Fruit fly (Drosophila melanogaster) whole organism, embryonic: ENCODE measurements around the gene CG4577.

Experiments used
- Aef1 ChIP-seq: fragments of 200-800 bp; sonication (Bioruptor generic); IDR thresholded peaks from 3 replicates; pipeline ENCODE4 v1.3.6; 2022; ENCODE audit warnings: missing biosample characterization, missing genetic modification characterization
- Awh ChIP-seq: fragments of 200-800 bp; sonication (Bioruptor generic); IDR thresholded peaks from 2 replicates; pipeline ENCODE4, ENCODE4 v1.3.6; 2022; ENCODE audit warnings: missing biosample characterization, missing genetic modification characterization
- Bgb ChIP-seq: fragments of 200-800 bp; sonication (Bioruptor generic); IDR thresholded peaks from 2 replicates; pipeline ENCODE4 v1.3.6; 2022; ENCODE audit warnings: missing biosample characterization, missing genetic modification characterization; ENCODE audit not compliant: partially characterized antibody
- CG13296 ChIP-seq: fragments of 200-800 bp; sonication (Bioruptor generic); optimal IDR thresholded peaks from 3 replicates; lab custom pipeline; 2018; ENCODE audit warnings: missing biosample characterization, mild to moderate bottlenecking, missing genetic modification characterization
- CG13624 ChIP-seq: fragments of 200-800 bp; sonication (Bioruptor generic); optimal IDR thresholded peaks from 2 replicates; lab custom pipeline; 2016; ENCODE audit warnings: missing biosample characterization, missing genetic modification characterization
- CG13894 ChIP-seq: fragments of 200-800 bp; sonication (Bioruptor generic); optimal IDR thresholded peaks from 3 replicates; lab custom pipeline; 2018; ENCODE audit warnings: missing biosample characterization, mild to moderate bottlenecking, missing genetic modification characterization, moderate library complexity
- CG15011 ChIP-seq: fragments of 200-800 bp; sonication (Bioruptor generic); optimal IDR thresholded peaks from 3 replicates; lab custom pipeline; 2018; ENCODE audit warnings: missing biosample characterization, mild to moderate bottlenecking, missing genetic modification characterization
- CG15514 ChIP-seq: fragments of 200-800 bp; sonication (Bioruptor generic); optimal IDR thresholded peaks from 3 replicates; lab custom pipeline; 2017; ENCODE audit warnings: missing biosample characterization, missing genetic modification characterization, mild to moderate bottlenecking, moderate library complexity, missing genetic modification reagents
- CG16863 ChIP-seq: fragments of 200-800 bp; sonication (Bioruptor generic); optimal IDR thresholded peaks from 3 replicates; lab custom pipeline; 2016; ENCODE audit warnings: missing biosample characterization, missing genetic modification characterization
- CG17612 ChIP-seq: fragments of 200-800 bp; sonication (Bioruptor generic); IDR thresholded peaks from 2 replicates; pipeline ENCODE4 v1.3.6; 2022; ENCODE audit warnings: missing biosample characterization, missing genetic modification characterization
- CG1792 ChIP-seq: fragments of 200-800 bp; sonication (Bioruptor generic); optimal IDR thresholded peaks from 2 replicates; lab custom pipeline; 2016; ENCODE audit warnings: missing biosample characterization, missing genetic modification characterization
- CG18599 ChIP-seq: fragments of 200-800 bp; sonication (Bioruptor generic); optimal IDR thresholded peaks from 3 replicates; lab custom pipeline; 2017; ENCODE audit warnings: missing biosample characterization, missing genetic modification characterization, mild to moderate bottlenecking, moderate library complexity, missing genetic modification reagents
- CG31365 ChIP-seq: fragments of 200-800 bp; sonication (Bioruptor generic); optimal IDR thresholded peaks from 2 replicates; lab custom pipeline; 2018; ENCODE audit warnings: missing biosample characterization, mild to moderate bottlenecking, missing genetic modification characterization
- CG3995 ChIP-seq: fragments of 200-800 bp; sonication (Bioruptor generic); optimal IDR thresholded peaks from 3 replicates; lab custom pipeline; 2016; ENCODE audit warnings: missing biosample characterization, missing genetic modification characterization
- CG6254 ChIP-seq: fragments of 200-800 bp; sonication (Bioruptor generic); optimal IDR thresholded peaks from 3 replicates; lab custom pipeline; 2017; ENCODE audit warnings: mild to moderate bottlenecking, missing biosample characterization, missing genetic modification reagents, missing genetic modification characterization
- CG6654 ChIP-seq: fragments of 200-800 bp; sonication (Bioruptor generic); optimal IDR thresholded peaks from 2 replicates; lab custom pipeline; 2017; ENCODE audit warnings: missing biosample characterization, mild to moderate bottlenecking, missing genetic modification characterization
- CG6683 ChIP-seq: fragments of 200-800 bp; sonication (Bioruptor generic); optimal IDR thresholded peaks from 2 replicates; lab custom pipeline; 2017; ENCODE audit warnings: missing biosample characterization, mild to moderate bottlenecking, missing genetic modification characterization, missing genetic modification reagents
- CG8478 ChIP-seq: fragments of >200 bp; optimal IDR thresholded peaks from 2 replicates; lab custom pipeline; 2018
- CG9437 ChIP-seq: fragments of 200-800 bp; sonication (Bioruptor generic); optimal IDR thresholded peaks from 2 replicates; lab custom pipeline; 2018; ENCODE audit warnings: missing biosample characterization, mild to moderate bottlenecking, missing genetic modification characterization
- CG9609 ChIP-seq: fragments of 200-800 bp; sonication (Bioruptor generic); optimal IDR thresholded peaks from 3 replicates; lab custom pipeline; 2016; ENCODE audit warnings: missing biosample characterization, missing genetic modification characterization
- CG9727 ChIP-seq: fragments of 200-800 bp; sonication (Bioruptor generic); optimal IDR thresholded peaks from 3 replicates; lab custom pipeline; 2017; ENCODE audit warnings: missing biosample characterization, mild to moderate bottlenecking, missing genetic modification characterization
- CG9797 ChIP-seq: fragments of 200-800 bp; sonication (Bioruptor generic); optimal IDR thresholded peaks from 3 replicates; lab custom pipeline; 2018; ENCODE audit warnings: missing biosample characterization, mild to moderate bottlenecking, missing genetic modification characterization
- D19B ChIP-seq: fragments of 200-800 bp; sonication (Bioruptor generic); optimal IDR thresholded peaks from 2 replicates; lab custom pipeline; 2017; ENCODE audit warnings: missing biosample characterization, mild to moderate bottlenecking, missing genetic modification characterization
- Dref ChIP-seq: fragments of 200-800 bp; sonication (Bioruptor generic); IDR thresholded peaks from 2 replicates; pipeline ENCODE4 v1.3.6; 2022; ENCODE audit warnings: missing biosample characterization, missing genetic modification characterization
- Eip74EF ChIP-seq, 2 experiments: fragments of 200-800 bp in 1 of 2; fragments of >200 bp in 1 of 2; sonication (Bioruptor generic) in 1 of 2; optimal IDR thresholded peaks; 2 replicates each; lab custom pipeline; 2017 to 2019; ENCODE audit warnings: missing biosample characterization in 2 of 2, missing genetic modification characterization in 2 of 2, mild to moderate bottlenecking in 1 of 2, moderate library complexity in 1 of 2
- Fer1 ChIP-seq: fragments of 200-800 bp; sonication (Bioruptor generic); optimal IDR thresholded peaks from 2 replicates; lab custom pipeline; 2017; ENCODE audit warnings: missing biosample characterization, mild to moderate bottlenecking, missing genetic modification characterization
- H2.0 ChIP-seq: fragments of 200-800 bp; sonication (Bioruptor generic); IDR thresholded peaks from 2 replicates; pipeline ENCODE4 v1.3.6; 2022; ENCODE audit warnings: missing biosample characterization, missing genetic modification characterization
- MESR4 ChIP-seq: fragments of 200-800 bp; sonication (Bioruptor generic); optimal IDR thresholded peaks from 2 replicates; lab custom pipeline; 2018; ENCODE audit warnings: missing biosample characterization, mild to moderate bottlenecking, missing genetic modification characterization, moderate library complexity
- Mes4 ChIP-seq: fragments of 200-800 bp; sonication (Bioruptor generic); optimal IDR thresholded peaks from 2 replicates; lab custom pipeline; 2016; ENCODE audit warnings: missing biosample characterization, missing genetic modification characterization
- Mrtf ChIP-seq: fragments of 200-800 bp; sonication (Bioruptor generic); IDR thresholded peaks from 3 replicates; pipeline ENCODE4 v1.3.6; 2022; ENCODE audit warnings: missing biosample characterization, missing genetic modification characterization
- Sox100B ChIP-seq: fragments of 200-800 bp; sonication (Bioruptor generic); optimal IDR thresholded peaks from 3 replicates; lab custom pipeline; 2018; ENCODE audit warnings: missing biosample characterization, mild to moderate bottlenecking, missing genetic modification characterization
- TFAM ChIP-seq: fragments of 200-800 bp; sonication (Bioruptor generic); optimal IDR thresholded peaks from 2 replicates; lab custom pipeline; 2017; ENCODE audit warnings: missing biosample characterization, missing genetic modification characterization, inconsistent platforms
- ara ChIP-seq: fragments of 200-800 bp; sonication (Bioruptor generic); IDR thresholded peaks from 2 replicates; pipeline ENCODE4 v1.3.6; 2022; ENCODE audit warnings: missing biosample characterization, missing genetic modification characterization
- fru ChIP-seq: fragments of >200 bp; optimal IDR thresholded peaks from 2 replicates; lab custom pipeline; 2017
- grn ChIP-seq: fragments of 200-800 bp; sonication (Bioruptor generic); optimal IDR thresholded peaks from 3 replicates; lab custom pipeline; 2017; ENCODE audit warnings: missing biosample characterization, missing genetic modification characterization
- ham ChIP-seq: fragments of 200-800 bp; sonication (Bioruptor generic); IDR thresholded peaks from 2 replicates; pipeline ENCODE4 v1.3.6; 2022; ENCODE audit warnings: missing biosample characterization, missing genetic modification characterization
- inv ChIP-seq: fragments of 200-800 bp; sonication (Bioruptor generic); IDR thresholded peaks from 2 replicates; pipeline ENCODE4 v1.3.6; 2022; ENCODE audit warnings: missing biosample characterization, missing genetic modification characterization; ENCODE audit not compliant: partially characterized antibody
- kay ChIP-seq: fragments of 200-800 bp; sonication (Bioruptor generic); optimal IDR thresholded peaks from 2 replicates; lab custom pipeline; 2016; ENCODE audit warnings: missing biosample characterization, missing genetic modification characterization
- lov ChIP-seq, 2 experiments: fragments of 200-800 bp in 1 of 2; fragments of >200 bp in 1 of 2; sonication (Bioruptor generic) in 1 of 2; IDR thresholded peaks in 1 of 2; optimal IDR thresholded peaks in 1 of 2; 2 replicates in 1 of 2; 3 replicates in 1 of 2; pipeline versions ENCODE4 v1.3.6 to Lab custom; 2017 to 2022; ENCODE audit warnings: missing biosample characterization in 1 of 2, missing genetic modification characterization in 1 of 2
- mld ChIP-seq: fragments of 200-800 bp; sonication (Bioruptor generic); IDR thresholded peaks from 3 replicates; pipeline ENCODE4 v1.3.6; 2022; ENCODE audit warnings: missing biosample characterization, missing genetic modification characterization; ENCODE audit not compliant: partially characterized antibody
- p53 ChIP-seq: fragments of 200-800 bp; sonication (Bioruptor generic); optimal IDR thresholded peaks from 2 replicates; lab custom pipeline; 2016; ENCODE audit warnings: missing biosample characterization, missing genetic modification characterization
- pfk ChIP-seq: fragments of 200-800 bp; sonication (Bioruptor generic); optimal IDR thresholded peaks from 2 replicates; lab custom pipeline; 2018; ENCODE audit warnings: missing biosample characterization, mild to moderate bottlenecking, missing genetic modification characterization, moderate library complexity
- sd ChIP-seq: fragments of 200-800 bp; sonication (Bioruptor generic); optimal IDR thresholded peaks from 3 replicates; lab custom pipeline; 2018; ENCODE audit warnings: missing biosample characterization, mild to moderate bottlenecking, missing genetic modification characterization, moderate library complexity
- sna ChIP-seq: fragments of 200-800 bp; sonication (Bioruptor generic); IDR thresholded peaks from 2 replicates; pipeline ENCODE4 v1.3.6; 2022; ENCODE audit warnings: missing biosample characterization, missing genetic modification characterization; ENCODE audit not compliant: partially characterized antibody
- tna ChIP-seq: fragments of 200-800 bp; sonication (Bioruptor generic); IDR thresholded peaks from 2 replicates; pipeline ENCODE4 v1.3.6; 2022; ENCODE audit warnings: missing biosample characterization, missing genetic modification characterization; ENCODE audit not compliant: partially characterized antibody
- trem ChIP-seq: fragments of 200-800 bp; optimal IDR thresholded peaks from 3 replicates; lab custom pipeline; 2019; ENCODE audit warnings: missing biosample characterization, mild to moderate bottlenecking, missing genetic modification characterization, moderate library complexity
- tx ChIP-seq: fragments of 200-800 bp; sonication (Bioruptor generic); optimal IDR thresholded peaks from 2 replicates; lab custom pipeline; 2016; ENCODE audit warnings: missing biosample characterization, missing genetic modification characterization
- vnd ChIP-seq: fragments of 200-800 bp; sonication (Bioruptor generic); IDR thresholded peaks from 3 replicates; pipeline ENCODE4 v1.3.6; 2022; ENCODE audit warnings: missing biosample characterization, missing genetic modification characterization; ENCODE audit not compliant: partially characterized antibody
- zen ChIP-seq: fragments of 200-800 bp; sonication (Bioruptor generic); optimal IDR thresholded peaks from 3 replicates; lab custom pipeline; 2018; ENCODE audit warnings: missing biosample characterization, mild to moderate bottlenecking, missing genetic modification characterization, moderate library complexity

CG4577 gene

DNA sequence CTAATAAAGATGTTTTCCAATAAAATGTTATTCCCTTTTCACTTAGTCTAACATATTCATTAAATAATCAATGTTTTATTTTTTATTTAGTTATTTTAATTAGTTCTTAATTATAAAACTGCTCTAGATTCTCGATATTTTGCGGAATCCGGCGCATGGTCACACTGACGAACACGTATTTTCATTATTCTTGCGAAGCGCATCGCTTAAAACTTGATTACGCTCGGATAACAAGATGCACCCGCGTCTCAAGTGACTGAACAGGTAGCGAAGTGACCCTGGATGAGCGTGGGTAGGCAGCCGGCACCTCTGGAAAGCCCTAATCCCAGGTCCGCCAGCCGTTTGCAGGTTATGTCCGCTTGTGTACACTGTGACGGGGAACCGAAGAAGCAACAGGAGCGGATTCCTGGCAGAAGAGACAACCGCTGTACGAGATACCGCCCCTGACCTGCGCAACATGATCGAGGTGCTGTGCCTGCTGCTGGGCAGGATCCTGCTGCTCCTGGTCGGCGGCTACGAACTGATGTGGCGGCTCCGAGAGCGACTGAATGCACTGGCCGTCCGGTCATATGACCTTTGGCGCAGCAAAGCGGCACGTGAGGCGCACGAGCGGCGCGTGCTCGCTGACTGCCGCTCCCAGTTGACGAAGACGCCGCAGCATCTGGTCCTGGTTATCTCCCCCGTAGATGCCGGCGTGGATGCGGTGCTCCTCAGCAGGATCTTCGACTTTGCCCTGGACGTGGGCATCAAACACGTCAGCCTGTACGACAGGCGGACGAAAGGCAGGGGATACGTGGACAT is 24.2 kb downstream of the CG4577 start, which contains the start of gene Tango14 (continued):
- peak; percentile 46; the same call in 1 of the 2 replicates for TF ChIP-seq tna
- no peak for TF ChIP-seq CG9609 (GFP tag; lab: Kevin White, UChicago)
- no peak for TF ChIP-seq kay (GFP tag; lab: Kevin White, UChicago)
- TF ChIP-seq grn (GFP tag; lab: Kevin White, UChicago): no peak
- no peak for TF ChIP-seq CG16863
- TF ChIP-seq CG17612 (GFP tag; lab: Robert Waterston, UW): no peak
- TF ChIP-seq ham (GFP tag; lab: Robert Waterston, UW): no peak
- TF ChIP-seq CG13894 (tag; lab: Kevin White, UChicago): no peak
- no peak for TF ChIP-seq CG6683
- no peak for TF ChIP-seq trem (tag; lab: Kevin White, UChicago)
- TF ChIP-seq Fer1: no peak
- TF ChIP-seq zen (tag; lab: Kevin White, UChicago): no peak
- no peak for TF ChIP-seq lov (optimal IDR thresholded peaks at IDR 0.05; lab: Kevin White, UChicago)
- no peak for TF ChIP-seq lov (GFP tag; IDR thresholded peaks at IDR 0.05; lab: Robert Waterston, UW)
- no peak for TF ChIP-seq tx (GFP tag; lab: Kevin White, UChicago)
- no peak for TF ChIP-seq CG18599 (GFP tag; lab: Kevin White, UChicago)
- peak; percentile 96 for TF ChIP-seq sd (tag; lab: Kevin White, UChicago)
- TF ChIP-seq Dref: no peak
- no peak for TF ChIP-seq sna (GFP tag; lab: Robert Waterston, UW)
- no peak for TF ChIP-seq CG31365 (tag; lab: Kevin White, UChicago)
- TF ChIP-seq CG3995 (GFP tag; lab: Kevin White, UChicago): peak; percentile 14
- no peak for TF ChIP-seq TFAM (GFP tag; lab: Kevin White, UChicago)
- no peak for TF ChIP-seq CG9437 (GFP tag; lab: Kevin White, UChicago)
- TF ChIP-seq pfk: no peak
- no peak for TF ChIP-seq ara (GFP tag; lab: Robert Waterston, UW)
- TF ChIP-seq H2.0 (GFP tag; lab: Robert Waterston, UW): no peak
- TF ChIP-seq CG8478 (lab: Kevin White, UChicago): no peak
- 0 out of 3 replicates have a peak, but pooled peaks have one; percentile 22 for TF ChIP-seq vnd (GFP tag; lab: Robert Waterston, UW)
- no peak for TF ChIP-seq Aef1 (GFP tag; lab: Robert Waterston, UW)
- no peak for TF ChIP-seq CG1792 (GFP tag; lab: Kevin White, UChicago)
- no peak for TF ChIP-seq Mes4 (GFP tag; lab: Kevin White, UChicago)
- no peak for TF ChIP-seq fru (lab: Kevin White, UChicago)
- no peak for TF ChIP-seq Awh (GFP tag; lab: Robert Waterston, UW)
- no peak for TF ChIP-seq CG6254
- peak; percentile 45; the same call in 1 of the 2 replicates for TF ChIP-seq Bgb (GFP tag; lab: Robert Waterston, UW)
- TF ChIP-seq CG9797 (GFP tag; lab: Kevin White, UChicago): peak; percentile 24
- TF ChIP-seq inv (GFP tag; lab: Robert Waterston, UW): 0 out of 2 replicates have a peak, but pooled peaks have one; percentile 18
- no peak for TF ChIP-seq mld (GFP tag; lab: Robert Waterston, UW)
- TF ChIP-seq MESR4 (GFP tag; lab: Kevin White, UChicago): peak; percentile 88
- TF ChIP-seq CG13624 (GFP tag; lab: Kevin White, UChicago): no peak
- TF ChIP-seq D19B: no peak
- TF ChIP-seq Eip74EF (GFP tag; optimal IDR thresholded peaks at IDR 0.05; lab: Kevin White, UChicago): no peak
- no peak for TF ChIP-seq Sox100B
- TF ChIP-seq Mrtf (GFP tag; lab: Robert Waterston, UW): no peak
- no peak for TF ChIP-seq CG9727 (GFP tag; lab: Kevin White, UChicago)
- TF ChIP-seq CG15011 (GFP tag; lab: Kevin White, UChicago): no peak
- no peak for TF ChIP-seq p53
- no peak for TF ChIP-seq CG13296 (GFP tag; lab: Kevin White, UChicago)
- no peak for TF ChIP-seq CG6654
- no peak for TF ChIP-seq CG15514 (GFP tag; lab: Kevin White, UChicago)
